Worm (Caenorhabditis elegans) whole organism, early embryonic: ENCODE data around the gene pnc-2.
"Not testable (repeated sequence)": the region's sequence is repeated elsewhere in the genome, so short reads cannot be mapped to it uniquely, and the experiment has no call there.

Source experiments
- B0310.2 ChIP-seq: sonication (generic microtip); optimal IDR thresholded peaks from 2 replicates; lab custom pipeline; 2016; ENCODE audit warnings: mild to moderate bottlenecking, missing genetic modification characterization, missing compliant biosample characterization
- F13C5.2 ChIP-seq: sonication (generic microtip); optimal IDR thresholded peaks from 2 replicates; lab custom pipeline; 2017; ENCODE audit warnings: mild to moderate bottlenecking, missing genetic modification characterization, inconsistent platforms, missing compliant biosample characterization
- aly-1 ChIP-seq: sonication (generic microtip); optimal IDR thresholded peaks from 2 replicates; lab custom pipeline; 2016; ENCODE audit warnings: missing genetic modification characterization, missing compliant biosample characterization
- ama-1 ChIP-seq: fragments of 150-350 bp; optimal IDR thresholded peaks from 2 replicates; lab custom pipeline; 2014
- ceh-13 ChIP-seq: fragments of 200-800 bp; sonication (Bioruptor generic); optimal IDR thresholded peaks from 2 replicates; lab custom pipeline; 2018; ENCODE audit warnings: mild to moderate bottlenecking, missing genetic modification characterization, missing compliant biosample characterization
- ceh-36 ChIP-seq: sonication (generic microtip); optimal IDR thresholded peaks from 2 replicates; lab custom pipeline; 2016; ENCODE audit warnings: missing genetic modification characterization, inconsistent platforms, missing compliant biosample characterization
- ets-7 ChIP-seq: sonication (generic microtip); optimal IDR thresholded peaks from 2 replicates; lab custom pipeline; 2016; ENCODE audit warnings: missing genotype, missing genetic modification characterization, missing compliant biosample characterization
- flt-1 ChIP-seq: fragments of 200-800 bp; sonication (Bioruptor generic); IDR thresholded peaks from 2 replicates; pipeline ENCODE4 v1.3.6; 2022; ENCODE audit warnings: missing genetic modification characterization, missing compliant biosample characterization
- hmbx-1 ChIP-seq: sonication (generic microtip); optimal IDR thresholded peaks from 2 replicates; lab custom pipeline; 2016; ENCODE audit warnings: mild to moderate bottlenecking, missing genetic modification characterization, missing compliant biosample characterization
- hmg-4 ChIP-seq: fragments of 200-800 bp; sonication (Bioruptor generic); optimal IDR thresholded peaks from 2 replicates; lab custom pipeline; 2018; ENCODE audit warnings: mild to moderate bottlenecking, missing genetic modification characterization, missing compliant biosample characterization
- hnd-1 ChIP-seq: sonication (generic microtip); optimal IDR thresholded peaks from 2 replicates; lab custom pipeline; 2016; ENCODE audit warnings: missing genetic modification characterization, missing compliant biosample characterization
- pes-1 ChIP-seq: fragments of 200-800 bp; sonication (Bioruptor generic); IDR thresholded peaks from 2 replicates; pipeline ENCODE4 v1.3.6; 2022; ENCODE audit warnings: missing genetic modification reagents, missing genetic modification characterization, missing compliant biosample characterization
- scrt-1 ChIP-seq: fragments of 200-800 bp; sonication (Bioruptor generic); IDR thresholded peaks from 2 replicates; pipeline ENCODE4 v1.3.6; 2022; ENCODE audit warnings: missing genetic modification characterization, missing compliant biosample characterization
- sea-1 ChIP-seq: fragments of 200-800 bp; sonication (Bioruptor generic); conservative IDR thresholded peaks from 2 replicates; pipeline ENCODE4 v1.3.6; 2022; ENCODE audit warnings: missing genetic modification characterization, missing compliant biosample characterization
- tbx-11 ChIP-seq: fragments of 200-800 bp; sonication (Bioruptor generic); IDR thresholded peaks from 2 replicates; pipeline ENCODE4 v1.3.6; 2022; ENCODE audit warnings: missing genetic modification characterization, missing compliant biosample characterization
- tbx-37 ChIP-seq: fragments of 200-800 bp; sonication (Bioruptor generic); conservative IDR thresholded peaks from 2 replicates; pipeline ENCODE4 v1.3.6; 2022; ENCODE audit warnings: missing genetic modification reagents, missing genetic modification characterization, missing compliant biosample characterization
- tra-4 ChIP-seq: sonication (generic microtip); optimal IDR thresholded peaks from 2 replicates; lab custom pipeline; 2017; ENCODE audit warnings: missing genetic modification characterization, missing compliant biosample characterization

The pnc-2 gene

DNA sequence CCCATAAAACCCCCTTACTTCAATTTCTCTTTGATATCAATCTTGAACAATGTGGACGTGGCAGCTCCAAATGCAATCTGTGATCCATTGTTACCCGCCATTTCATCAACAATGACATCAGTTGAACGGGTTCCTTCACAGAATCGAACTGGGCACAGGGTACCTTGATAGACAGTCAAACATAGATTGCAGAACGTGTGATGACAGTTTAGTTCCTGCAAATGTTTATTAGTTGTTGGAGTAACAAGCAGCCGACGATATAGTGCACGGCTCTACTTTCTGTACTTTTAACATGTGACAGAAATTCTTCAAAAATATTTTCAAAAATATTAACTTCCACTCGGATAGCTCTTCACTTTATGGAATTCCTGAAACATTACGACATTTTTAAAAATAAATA lies 34.7 kb upstream of the pnc-2 start, which contains the start of gene Y57G11C.48:
TSS of gene Y57G11C.48 (minus strand) at position 101 of the 400 bp plus-strand sequence.
- no peak for TF ChIP-seq B0310.2 (tag; lab: Kevin White, UChicago)
- no peak for TF ChIP-seq ets-7 (tag; lab: Kevin White, UChicago)
- TF ChIP-seq hmg-4 = no peak
- no peak for TF ChIP-seq pes-1 (GFP tag; lab: Robert Waterston, UW)
- no peak for TF ChIP-seq F13C5.2 (tag; lab: Kevin White, UChicago)
- no peak for TF ChIP-seq tbx-37 (GFP tag; lab: Robert Waterston, UW)
- TF ChIP-seq tra-4 = no peak

- not testable (repeated sequence) for TF ChIP-seq scrt-1; tbx-37 (GFP tag; lab: Robert Waterston, UW); flt-1
These were observed 29.1 kb upstream of the pnc-2 start, which contains the start of gene Y57G11C.30 for ce11 chrIV:14938596-14938995. Gene Y57G11C.30 (plus strand): TSS chrIV:14938896.

DNA sequence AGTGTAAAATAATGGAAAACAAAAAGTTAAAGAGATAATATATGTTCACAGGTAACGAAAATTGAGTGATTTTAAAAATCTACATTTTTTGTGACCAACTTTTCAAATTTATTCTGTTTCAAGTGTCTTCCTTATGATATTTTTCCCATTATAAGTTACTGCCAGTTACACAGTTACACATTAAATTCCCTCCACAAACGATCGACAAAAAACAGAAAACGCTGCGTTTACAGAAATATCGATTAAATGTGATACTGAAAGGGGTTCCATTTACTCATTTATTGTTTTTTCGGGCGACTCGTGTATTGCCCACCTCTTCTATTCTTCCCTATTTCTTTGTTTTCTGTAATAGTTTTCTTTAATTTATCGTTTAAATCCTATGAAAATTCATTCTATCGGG lies 27.5 kb upstream of the pnc-2 start, which contains the start of gene Y57G11C.1144:
TSS of gene Y57G11C.1144 (plus strand) at position 301 of the 400 bp plus-strand sequence.
- no peak for TF ChIP-seq scrt-1
- no peak for TF ChIP-seq hmg-4
- no peak for TF ChIP-seq B0310.2 (tag; lab: Kevin White, UChicago)
- no peak for TF ChIP-seq ets-7 (tag; lab: Kevin White, UChicago)
- no peak for TF ChIP-seq sea-1 (GFP tag; lab: Robert Waterston, UW)
- no peak for TF ChIP-seq ceh-36 (tag; lab: Kevin White, UChicago)
- no peak for TF ChIP-seq aly-1 (tag; lab: Kevin White, UChicago)
- TF ChIP-seq F13C5.2 (tag; lab: Kevin White, UChicago) = no peak
- TF ChIP-seq tbx-37 (GFP tag; lab: Robert Waterston, UW) = no peak
- TF ChIP-seq pes-1 (GFP tag; lab: Robert Waterston, UW) = no peak
- TF ChIP-seq hmbx-1 = no peak
- TF ChIP-seq ama-1 (lab: Kevin White, UChicago) = no peak

ce11 chrIV:14932640-14933039 lies 23.2 kb upstream of the pnc-2 start, which contains the start of gene Y57G11C.1131:
Gene Y57G11C.1131 (plus strand): TSS chrIV:14932972.
- TF ChIP-seq ama-1 (lab: Kevin White, UChicago) (no peak), tbx-37 (GFP tag; lab: Robert Waterston, UW) (no peak), ceh-13 (GFP tag; lab: Kevin White, UChicago) (no peak), tbx-11 (GFP tag; lab: Robert Waterston, UW) (no peak), flt-1 (no peak), hmg-4 (no peak), B0310.2 (tag; lab: Kevin White, UChicago) (no peak), F13C5.2 (tag; lab: Kevin White, UChicago) (no peak), scrt-1 (no peak), ceh-36 (tag; lab: Kevin White, UChicago) (no peak), ets-7 (tag; lab: Kevin White, UChicago) (no peak), sea-1 (GFP tag; lab: Robert Waterston, UW) (no peak), hmbx-1 (no peak), hnd-1 (tag; lab: Kevin White, UChicago) (no peak), tra-4 (no peak), pes-1 (GFP tag; lab: Robert Waterston, UW) (no peak), aly-1 (tag; lab: Kevin White, UChicago) (no peak)

DNA sequence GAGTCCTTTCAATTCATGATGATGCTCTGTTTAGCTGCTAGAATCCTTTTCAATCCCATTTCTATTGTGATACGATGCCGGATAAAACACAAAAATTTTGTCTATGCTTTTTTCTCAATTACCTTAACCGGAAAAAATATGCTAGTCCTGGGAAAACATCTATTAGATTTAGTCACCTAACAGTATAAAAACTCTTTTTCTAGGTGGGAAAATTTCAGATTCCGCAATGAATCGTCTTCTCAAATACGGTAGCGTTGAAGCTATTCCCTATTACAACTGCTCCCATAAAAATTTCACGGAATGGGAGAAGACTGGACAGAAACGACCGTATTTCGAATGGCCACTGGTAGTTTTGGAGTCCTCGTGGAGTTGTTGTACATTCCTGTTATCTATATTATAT lies 19.9 kb upstream of the pnc-2 start, which contains the start of gene Y57G11C.28:
TSS of gene Y57G11C.28 (plus strand) at position 301 of the 400 bp plus-strand sequence.
- TF ChIP-seq sea-1 (GFP tag; lab: Robert Waterston, UW) (no peak), aly-1 (tag; lab: Kevin White, UChicago) (no peak), tra-4 (no peak), ceh-13 (GFP tag; lab: Kevin White, UChicago) (no peak), tbx-37 (GFP tag; lab: Robert Waterston, UW) (no peak), F13C5.2 (tag; lab: Kevin White, UChicago) (no peak), scrt-1 (no peak), ceh-36 (tag; lab: Kevin White, UChicago) (no peak), B0310.2 (tag; lab: Kevin White, UChicago) (no peak), hmbx-1 (no peak), ets-7 (tag; lab: Kevin White, UChicago) (no peak), hmg-4 (no peak)

ce11 chrIV:14919310-14919709 lies 9.8 kb upstream of the pnc-2 start, which contains the start of gene ccch-5:
Gene ccch-5 (plus strand): TSS chrIV:14919610.
- TF ChIP-seq hmg-4 (no peak), pes-1 (GFP tag; lab: Robert Waterston, UW) (no peak), tbx-11 (GFP tag; lab: Robert Waterston, UW) (no peak), ceh-13 (GFP tag; lab: Kevin White, UChicago) (no peak), ceh-36 (tag; lab: Kevin White, UChicago) (no peak), F13C5.2 (tag; lab: Kevin White, UChicago) (no peak), ama-1 (lab: Kevin White, UChicago) (no peak), hmbx-1 (no peak)

DNA sequence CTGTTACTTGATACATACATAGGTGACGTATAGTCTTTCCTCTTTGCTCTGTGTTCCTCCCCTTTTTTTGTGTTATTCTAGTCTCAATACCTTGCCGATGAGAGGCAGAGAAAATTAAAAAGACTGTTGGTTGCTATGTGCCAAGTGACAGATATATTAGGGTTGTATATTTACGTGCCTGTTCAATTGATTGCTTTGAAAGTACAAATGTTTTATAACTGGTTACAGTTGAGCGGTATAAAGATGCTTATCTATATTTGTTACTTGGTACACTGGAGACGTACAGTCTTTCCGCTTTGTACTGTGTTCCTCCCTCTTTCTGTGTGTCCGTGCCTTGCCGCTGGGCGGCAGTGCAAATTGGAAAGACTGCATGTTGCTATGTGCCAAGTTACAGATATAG lies 6.3 kb downstream of the pnc-2 start:
- TF ChIP-seq hnd-1 (tag; lab: Kevin White, UChicago) (no peak), sea-1 (GFP tag; lab: Robert Waterston, UW) (no peak), ceh-36 (tag; lab: Kevin White, UChicago) (no peak), ama-1 (lab: Kevin White, UChicago) (no peak), ets-7 (tag; lab: Kevin White, UChicago) (no peak), B0310.2 (tag; lab: Kevin White, UChicago) (no peak), tbx-11 (GFP tag; lab: Robert Waterston, UW) (no peak), F13C5.2 (tag; lab: Kevin White, UChicago) (no peak)

DNA sequence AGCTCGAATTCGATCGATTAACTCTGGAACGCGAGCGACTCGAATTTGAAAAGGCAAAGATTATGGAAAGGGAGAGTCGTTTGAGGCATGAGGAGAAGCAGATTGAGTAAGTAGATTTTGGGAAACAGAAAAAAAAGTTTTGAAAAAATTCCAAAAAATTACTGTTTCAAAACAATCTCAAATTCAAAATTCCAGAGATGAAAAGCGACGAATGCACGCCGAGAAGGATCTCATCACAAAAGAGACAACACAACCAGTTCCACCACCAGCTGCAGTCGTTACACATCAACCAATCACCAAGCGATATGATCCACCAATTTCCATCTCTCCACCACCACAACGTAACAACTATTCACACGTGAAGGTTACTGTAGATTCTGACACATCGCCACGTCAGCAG lies 15.2 kb downstream of the pnc-2 start:
- TF ChIP-seq tbx-11 (GFP tag; lab: Robert Waterston, UW) (no peak), tra-4 (no peak), F13C5.2 (tag; lab: Kevin White, UChicago) (no peak), ceh-13 (GFP tag; lab: Kevin White, UChicago) (no peak), ceh-36 (tag; lab: Kevin White, UChicago) (no peak), pes-1 (GFP tag; lab: Robert Waterston, UW) (no peak), flt-1 (no peak), ets-7 (tag; lab: Kevin White, UChicago) (no peak), B0310.2 (tag; lab: Kevin White, UChicago) (no peak), hmg-4 (no peak), tbx-37 (GFP tag; lab: Robert Waterston, UW) (no peak)
